Fruit fly (Drosophila melanogaster) Kc167 (cell line): ENCODE results near the gene CG11980.

Experiments used
- Sin3A ChIP-seq: fragments of >200 bp; optimal IDR thresholded peaks from 2 replicates; lab custom pipeline; 2018; ENCODE audit warnings: missing external identifiers
- h ChIP-seq: fragments of >200 bp; optimal IDR thresholded peaks from 3 replicates; lab custom pipeline; 2018; ENCODE audit warnings: missing external identifiers
- insv ChIP-seq: fragments of >200 bp; optimal IDR thresholded peaks from 3 replicates; lab custom pipeline; 2018; ENCODE audit warnings: missing external identifiers
- psq ChIP-seq: fragments of >200 bp; optimal IDR thresholded peaks from 2 replicates; lab custom pipeline; 2017; ENCODE audit warnings: missing external identifiers
- ttk ChIP-seq: sonication (Bioruptor generic); optimal IDR thresholded peaks from 2 replicates; lab custom pipeline; 2017; ENCODE audit warnings: missing external identifiers

- no peak for TF ChIP-seq psq (lab: Kevin White, UChicago)
- TF ChIP-seq Sin3A (lab: Kevin White, UChicago), result no peak
- TF ChIP-seq h (lab: Kevin White, UChicago), result no peak
- no peak for TF ChIP-seq ttk (lab: Kevin White, UChicago)
- TF ChIP-seq insv, result no peak
Measured at dm6 chr3R:9010695-9011094, 6.9 kb downstream of the CG11980 start.
